Fruit fly (Drosophila melanogaster): ENCODE measurements around the gene mRpL47.

The mRpL47 gene

dm6 chr3R:9533181-9534124 is 17.7 kb upstream of the mRpL47 start (continued):
- no peak for TF ChIP-seq CG16813 (GFP tag; IDR thresholded peaks at IDR 0.05; ENCODE audit: partially characterized antibody)
- 0 out of 3 replicates have a peak, but pooled peaks have one; percentile 19 for TF ChIP-seq otp (GFP tag; IDR thresholded peaks at IDR 0.05)
- peak; percentile 93 for TF ChIP-seq maf-S (GFP tag; optimal IDR thresholded peaks at IDR 0.05)
- TF ChIP-seq Mrtf (GFP tag; IDR thresholded peaks at IDR 0.05) = peak; percentile 83; the same call in 2 of the 3 replicates
- peak; percentile 84 for TF ChIP-seq CG5180 (GFP tag; optimal IDR thresholded peaks at IDR 0.05)
- peak in 1 of 3 experiments; percentile 51 for TF ChIP-seq Stat92E (GFP tag; optimal IDR thresholded peaks at IDR 0.05)
- peak; percentile 87 for TF ChIP-seq schlank (tag; optimal IDR thresholded peaks at IDR 0.05)
- TF ChIP-seq prd (optimal IDR thresholded peaks at IDR 0.05) = no peak
- TF ChIP-seq prd (GFP tag; IDR thresholded peaks at IDR 0.05) = peak; percentile 90
- TF ChIP-seq Poxn (GFP tag; IDR thresholded peaks at IDR 0.05) = peak; percentile 75
- peak; percentile 94 for TF ChIP-seq ATbp (GFP tag; optimal IDR thresholded peaks at IDR 0.05)
- TF ChIP-seq nau (GFP tag; optimal IDR thresholded peaks at IDR 0.05) = peak; percentile 98
- TF ChIP-seq cato (GFP tag; optimal IDR thresholded peaks at IDR 0.05; ENCODE audit: borderline replicate concordance) = peak; percentile 87
- peak; percentile 96 for TF ChIP-seq lilli (GFP tag; optimal IDR thresholded peaks at IDR 0.05)
- peak; percentile 84 for TF ChIP-seq CG33557 (GFP tag; optimal IDR thresholded peaks at IDR 0.05)
- TF ChIP-seq hb (GFP tag; IDR thresholded peaks at IDR 0.05; ENCODE audit: partially characterized antibody) = no peak
- TF ChIP-seq CrebB (tag; optimal IDR thresholded peaks at IDR 0.05) = peak; percentile 83
- TF ChIP-seq tap (tag; optimal IDR thresholded peaks at IDR 0.05) = peak; percentile 88
- TF ChIP-seq cg (GFP tag; optimal IDR thresholded peaks at IDR 0.05) = no peak
- TF ChIP-seq CG17361 (GFP tag; IDR thresholded peaks at IDR 0.05) = peak; percentile 99
- peak; percentile 83 for TF ChIP-seq CG8281 (tag; optimal IDR thresholded peaks at IDR 0.05)
- peak; percentile 85 for TF ChIP-seq croc (GFP tag; conservative IDR thresholded peaks at IDR 0.05)
- peak; percentile 58; the same call in 1 of the 2 replicates for TF ChIP-seq chm (GFP tag; IDR thresholded peaks at IDR 0.05)
- TF ChIP-seq CG10654 (GFP tag; optimal IDR thresholded peaks at IDR 0.05) = peak; percentile 95
- TF ChIP-seq Dek (tag; optimal IDR thresholded peaks at IDR 0.05) = peak; percentile 96
- TF ChIP-seq onecut (GFP tag; IDR thresholded peaks at IDR 0.05) = peak; percentile 80
- TF ChIP-seq CG7372 (GFP tag; IDR thresholded peaks at IDR 0.05) = peak; percentile 92
- TF ChIP-seq CG8924 (tag; optimal IDR thresholded peaks at IDR 0.05) = peak; percentile 98
- TF ChIP-seq CG14014 (GFP tag; IDR thresholded peaks at IDR 0.05) = peak; percentile 89
- peak; percentile 95 for TF ChIP-seq CG9437 (GFP tag; optimal IDR thresholded peaks at IDR 0.05)
- peak; percentile 87 for TF ChIP-seq nom (GFP tag; optimal IDR thresholded peaks at IDR 0.05)
- peak; percentile 97 for TF ChIP-seq CG15269 (tag; optimal IDR thresholded peaks at IDR 0.05)
- peak; percentile 87 for TF ChIP-seq twi (tag; optimal IDR thresholded peaks at IDR 0.05)
- peak; percentile 78 for TF ChIP-seq Gsc (GFP tag; IDR thresholded peaks at IDR 0.05)
- TF ChIP-seq peb (GFP tag; IDR thresholded peaks at IDR 0.05) = peak; percentile 47; the same call in 1 of the 2 replicates
- peak; percentile 38 for TF ChIP-seq grn (GFP tag; optimal IDR thresholded peaks at IDR 0.05)
- TF ChIP-seq dimm (GFP tag; IDR thresholded peaks at IDR 0.05) = peak; percentile 40
- peak; percentile 78 for TF ChIP-seq ken (GFP tag; IDR thresholded peaks at IDR 0.05)
- peak in 1 of 3 experiments; percentile 95 for TF ChIP-seq lola (GFP tag; optimal IDR thresholded peaks at IDR 0.05)
- TF ChIP-seq Pdp1 (GFP tag; optimal IDR thresholded peaks at IDR 0.05) = peak; percentile 84 to 96
- TF ChIP-seq pzg (GFP tag; optimal IDR thresholded peaks at IDR 0.05) = peak; percentile 17
- peak; percentile 83 for TF ChIP-seq ssp (GFP tag; IDR thresholded peaks at IDR 0.05)
- peak; percentile 89 for TF ChIP-seq CG30431 (GFP tag; optimal IDR thresholded peaks at IDR 0.05)
- TF ChIP-seq zen (tag; optimal IDR thresholded peaks at IDR 0.05) = peak; percentile 72
- peak; percentile 93 for TF ChIP-seq CG8388 (GFP tag; optimal IDR thresholded peaks at IDR 0.05)
- peak; percentile 13 for TF ChIP-seq Dp (GFP tag; optimal IDR thresholded peaks at IDR 0.05)
- TF ChIP-seq Hsf (GFP tag; optimal IDR thresholded peaks at IDR 0.05) = peak; percentile 96
